Fruit fly (Drosophila melanogaster) Kc167 (cell line): ENCODE data around the gene Cyp303a1.

Experiments used
- Myc ChIP-seq: fragments of >200 bp; optimal IDR thresholded peaks from 2 replicates; lab custom pipeline; 2017; ENCODE audit warnings: missing external identifiers
- Sin3A ChIP-seq: fragments of >200 bp; optimal IDR thresholded peaks from 2 replicates; lab custom pipeline; 2018; ENCODE audit warnings: missing external identifiers
- h ChIP-seq: fragments of >200 bp; optimal IDR thresholded peaks from 3 replicates; lab custom pipeline; 2018; ENCODE audit warnings: missing external identifiers
- insv ChIP-seq: fragments of >200 bp; optimal IDR thresholded peaks from 3 replicates; lab custom pipeline; 2018; ENCODE audit warnings: missing external identifiers
- psq ChIP-seq: fragments of >200 bp; optimal IDR thresholded peaks from 2 replicates; lab custom pipeline; 2017; ENCODE audit warnings: missing external identifiers

DNA sequence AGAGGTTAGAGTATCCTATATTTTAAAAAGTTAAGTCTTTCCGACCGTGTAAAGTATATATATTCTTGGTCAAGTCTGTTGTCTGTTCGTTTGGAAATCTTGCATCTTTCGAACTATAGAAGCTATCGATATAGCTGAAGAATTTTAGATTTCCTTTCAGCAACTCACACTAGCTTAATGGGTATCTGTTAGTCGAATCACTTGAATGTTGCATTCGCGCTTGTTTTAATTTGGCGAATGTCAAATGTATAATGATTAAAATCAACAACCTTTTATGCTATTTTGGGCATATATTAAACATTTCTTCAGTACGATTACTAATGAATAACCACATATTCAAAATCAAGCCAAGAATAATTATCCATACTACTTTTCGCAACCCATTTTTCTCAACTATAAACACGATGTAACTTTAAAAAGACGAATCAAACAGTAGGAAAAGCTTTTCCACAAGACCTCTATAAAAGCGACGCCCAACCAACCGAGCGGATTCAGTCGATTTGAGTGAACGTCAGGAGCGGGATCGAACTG is at the start of gene Cyp303a1:
- no peak for TF ChIP-seq insv (lab: Kevin White, UChicago)
- no peak for TF ChIP-seq Myc
- no peak for TF ChIP-seq h (lab: Kevin White, UChicago)
- TF ChIP-seq Sin3A (lab: Kevin White, UChicago): no peak
- no peak for TF ChIP-seq psq
